Fruit fly (Drosophila melanogaster) whole organism, embryonic: ENCODE measurements around the gene iav.

ENCODE experiments used
- Asciz ChIP-seq: fragments of 200-800 bp; sonication (Bioruptor generic); optimal IDR thresholded peaks from 2 replicates; lab custom pipeline; 2017; ENCODE audit warnings: missing biosample characterization, mild to moderate bottlenecking, missing genetic modification characterization, missing genetic modification reagents
- Atf3 ChIP-seq: fragments of 200-800 bp; sonication (Bioruptor generic); optimal IDR thresholded peaks from 3 replicates; lab custom pipeline; 2016; ENCODE audit warnings: missing biosample characterization, missing genetic modification characterization
- B-H1 ChIP-seq: fragments of 200-800 bp; sonication (Bioruptor generic); IDR thresholded peaks from 3 replicates; pipeline ENCODE4 v1.3.6; 2022; ENCODE audit warnings: missing biosample characterization, missing genetic modification characterization
- CG10366 ChIP-seq: fragments of 200-800 bp; sonication (Bioruptor generic); IDR thresholded peaks from 2 replicates; pipeline ENCODE4 v1.3.6; 2022; ENCODE audit warnings: missing biosample characterization, missing genetic modification characterization
- CG11504 ChIP-seq: fragments of 200-800 bp; sonication (Bioruptor generic); optimal IDR thresholded peaks from 3 replicates; lab custom pipeline; 2019; ENCODE audit warnings: missing biosample characterization, mild to moderate bottlenecking, missing genetic modification characterization, moderate library complexity
- CG11560 ChIP-seq: fragments of 200-800 bp; sonication (Bioruptor generic); IDR thresholded peaks from 3 replicates; pipeline ENCODE4 v1.3.6; 2022; ENCODE audit warnings: missing biosample characterization, missing genetic modification characterization
- CG11696 ChIP-seq: fragments of 200-800 bp; sonication (Bioruptor generic); IDR thresholded peaks from 2 replicates; pipeline ENCODE4 v1.3.6; 2022; ENCODE audit warnings: missing biosample characterization, missing genetic modification characterization
- CG12391 ChIP-seq: fragments of 200-800 bp; sonication (Bioruptor generic); optimal IDR thresholded peaks from 3 replicates; lab custom pipeline; 2018; ENCODE audit warnings: missing biosample characterization, mild to moderate bottlenecking, missing genetic modification characterization, moderate library complexity
- CG12744 ChIP-seq: fragments of 200-800 bp; sonication (Bioruptor generic); optimal IDR thresholded peaks from 2 replicates; lab custom pipeline; 2016; ENCODE audit warnings: missing biosample characterization, missing genetic modification characterization
- CG14050 ChIP-seq: fragments of 200-800 bp; sonication (Bioruptor generic); IDR thresholded peaks from 3 replicates; pipeline ENCODE4 v1.3.6; 2022; ENCODE audit warnings: missing biosample characterization, missing genetic modification characterization
- CG15073 ChIP-seq: fragments of 200-800 bp; sonication (Bioruptor generic); optimal IDR thresholded peaks from 2 replicates; lab custom pipeline; 2016; ENCODE audit warnings: missing biosample characterization, missing genetic modification characterization
- CG17359 ChIP-seq: fragments of 200-800 bp; sonication (Bioruptor generic); optimal IDR thresholded peaks from 3 replicates; lab custom pipeline; 2018; ENCODE audit warnings: missing biosample characterization, mild to moderate bottlenecking, missing genetic modification characterization, moderate library complexity
- CG2678 ChIP-seq: fragments of 200-800 bp; sonication (Bioruptor generic); optimal IDR thresholded peaks from 3 replicates; lab custom pipeline; 2019; ENCODE audit warnings: missing biosample characterization, mild to moderate bottlenecking, missing genetic modification characterization, moderate library complexity
- CG2889 ChIP-seq: fragments of 200-800 bp; sonication (Bioruptor generic); IDR thresholded peaks from 3 replicates; pipeline ENCODE4 v1.3.6; 2022; ENCODE audit warnings: missing biosample characterization, missing genetic modification characterization
- CG3838 ChIP-seq: fragments of 200-800 bp; sonication (Bioruptor generic); optimal IDR thresholded peaks from 3 replicates; lab custom pipeline; 2016; ENCODE audit warnings: missing biosample characterization, missing genetic modification characterization
- CG3847 ChIP-seq: fragments of 200-800 bp; sonication (Bioruptor generic); IDR thresholded peaks from 2 replicates; pipeline ENCODE4 v1.3.6; 2022; ENCODE audit warnings: missing biosample characterization, missing genetic modification characterization
- CG6254 ChIP-seq: fragments of 200-800 bp; sonication (Bioruptor generic); optimal IDR thresholded peaks from 3 replicates; lab custom pipeline; 2017; ENCODE audit warnings: mild to moderate bottlenecking, missing biosample characterization, missing genetic modification reagents, missing genetic modification characterization
- CG6689 ChIP-seq: fragments of 200-800 bp; sonication (Bioruptor generic); IDR thresholded peaks from 2 replicates; pipeline ENCODE4 v1.3.6; 2022; ENCODE audit warnings: missing biosample characterization, missing genetic modification characterization
- CG8281 ChIP-seq: fragments of 200-800 bp; sonication (Bioruptor generic); optimal IDR thresholded peaks from 2 replicates; lab custom pipeline; 2018; ENCODE audit warnings: missing biosample characterization, mild to moderate bottlenecking, missing genetic modification characterization, moderate library complexity
- CG8924 ChIP-seq: fragments of 200-800 bp; optimal IDR thresholded peaks from 3 replicates; lab custom pipeline; 2019; ENCODE audit warnings: missing biosample characterization, mild to moderate bottlenecking, missing genetic modification characterization, moderate library complexity
- CkIIα-i1 ChIP-seq: fragments of 200-800 bp; sonication (Bioruptor generic); IDR thresholded peaks from 2 replicates; pipeline ENCODE4 v1.3.6; 2022; ENCODE audit warnings: missing biosample characterization, missing genetic modification characterization
- D ChIP-seq, 2 experiments: fragments of 200-800 bp in 1 of 2; fragments of >200 bp in 1 of 2; sonication (Bioruptor generic) in 1 of 2; optimal IDR thresholded peaks; 2 replicates in 1 of 2; 3 replicates in 1 of 2; lab custom pipeline; 2017; ENCODE audit warnings: mild to moderate bottlenecking in 1 of 2, missing biosample characterization in 1 of 2, missing genetic modification characterization in 1 of 2, missing genetic modification reagents in 1 of 2
- Drgx ChIP-seq: fragments of 200-800 bp; sonication (Bioruptor generic); IDR thresholded peaks from 2 replicates; pipeline ENCODE4 v1.3.6; 2022; ENCODE audit warnings: missing biosample characterization, missing genetic modification characterization
- Ets65A ChIP-seq: fragments of 200-800 bp; sonication (Bioruptor generic); peaks from one replicate; lab custom pipeline; 2016; ENCODE audit warnings: missing biosample characterization, missing genetic modification characterization
- H15 ChIP-seq: fragments of 200-800 bp; sonication (Bioruptor generic); IDR thresholded peaks from 3 replicates; pipeline ENCODE4 v1.3.6; 2022; ENCODE audit warnings: missing biosample characterization, missing genetic modification characterization
- HLH54F ChIP-seq: fragments of 200-800 bp; sonication (Bioruptor generic); optimal IDR thresholded peaks from 3 replicates; lab custom pipeline; 2016; ENCODE audit warnings: missing biosample characterization, missing genetic modification characterization
- Hr51 ChIP-seq, 2 experiments: fragments of 200-800 bp; sonication (Bioruptor generic); optimal IDR thresholded peaks; 2 replicates in 1 of 2; 3 replicates in 1 of 2; lab custom pipeline; 2016 to 2018; ENCODE audit warnings: missing biosample characterization in 2 of 2, missing genetic modification characterization in 2 of 2, mild to moderate bottlenecking in 1 of 2, moderate library complexity in 1 of 2
- Med ChIP-seq: fragments of 200-800 bp; sonication (Bioruptor generic); peaks from one replicate; lab custom pipeline; 2016; ENCODE audit warnings: missing biosample characterization, missing genetic modification characterization, mild to moderate bottlenecking, inconsistent platforms, moderate library complexity
- NfI ChIP-seq: fragments of 200-800 bp; sonication (Bioruptor generic); optimal IDR thresholded peaks from 3 replicates; lab custom pipeline; 2018; ENCODE audit warnings: missing biosample characterization, mild to moderate bottlenecking, missing genetic modification characterization, moderate library complexity
- Rx ChIP-seq: fragments of 200-800 bp; sonication (Bioruptor generic); IDR thresholded peaks from 2 replicates; pipeline ENCODE4 v1.3.6; 2022; ENCODE audit warnings: missing biosample characterization, missing genetic modification characterization
- Sox102F ChIP-seq: fragments of 200-800 bp; sonication (Bioruptor generic); optimal IDR thresholded peaks from 2 replicates; lab custom pipeline; 2018; ENCODE audit warnings: missing biosample characterization, mild to moderate bottlenecking, missing genetic modification characterization, moderate library complexity
- al ChIP-seq: fragments of 200-800 bp; sonication (Bioruptor generic); IDR thresholded peaks from 2 replicates; pipeline ENCODE4 v1.3.6; 2022; ENCODE audit warnings: missing biosample characterization, missing genetic modification characterization
- aop ChIP-seq: fragments of 200-800 bp; sonication (Bioruptor generic); IDR thresholded peaks from 2 replicates; pipeline ENCODE4 v1.3.6; 2022; ENCODE audit warnings: missing biosample characterization, missing genetic modification characterization
- bsh ChIP-seq, 2 experiments: fragments of 200-800 bp; sonication (Bioruptor generic); optimal IDR thresholded peaks; 2 replicates each; lab custom pipeline; 2017 to 2018; ENCODE audit warnings: mild to moderate bottlenecking in 2 of 2, missing biosample characterization in 2 of 2, missing genetic modification characterization in 2 of 2, moderate library complexity in 1 of 2
- crc ChIP-seq: fragments of 200-800 bp; sonication (Bioruptor generic); optimal IDR thresholded peaks from 2 replicates; lab custom pipeline; 2016; ENCODE audit warnings: missing biosample characterization, missing genetic modification characterization
- danr ChIP-seq: fragments of 200-800 bp; sonication (Bioruptor generic); IDR thresholded peaks from 2 replicates; pipeline ENCODE4 v1.3.6; 2022; ENCODE audit warnings: missing biosample characterization, missing genetic modification characterization
- esg ChIP-seq: fragments of 200-800 bp; sonication (Bioruptor generic); conservative IDR thresholded peaks from 2 replicates; pipeline ENCODE4 v1.3.6; 2022; ENCODE audit warnings: missing biosample characterization, missing genetic modification characterization
- ewg ChIP-seq: fragments of 200-800 bp; sonication (Bioruptor generic); optimal IDR thresholded peaks from 3 replicates; lab custom pipeline; 2017; ENCODE audit warnings: mild to moderate bottlenecking, missing biosample characterization, missing genetic modification reagents, missing genetic modification characterization
- lilli ChIP-seq: fragments of 200-800 bp; sonication (Bioruptor generic); optimal IDR thresholded peaks from 3 replicates; lab custom pipeline; 2016; ENCODE audit warnings: missing biosample characterization, missing genetic modification characterization
- lmd ChIP-seq: fragments of 200-800 bp; sonication (Bioruptor generic); IDR thresholded peaks from 2 replicates; pipeline ENCODE4 v1.3.6; 2022; ENCODE audit warnings: missing biosample characterization, missing genetic modification characterization
- lola ChIP-seq, 3 experiments: fragments of >200 bp in 2 of 3; fragments of 200-800 bp in 1 of 3; sonication (Bioruptor generic) in 1 of 3; optimal IDR thresholded peaks; 2 replicates each; lab custom pipeline; 2017 to 2019; ENCODE audit warnings: missing biosample characterization in 3 of 3, missing genetic modification characterization in 3 of 3, mild to moderate bottlenecking in 1 of 3, moderate library complexity in 1 of 3
- nmo ChIP-seq: fragments of 200-800 bp; sonication (Bioruptor generic); optimal IDR thresholded peaks from 2 replicates; lab custom pipeline; 2018; ENCODE audit warnings: missing biosample characterization, mild to moderate bottlenecking, missing genetic modification characterization, moderate library complexity
- row ChIP-seq: fragments of 200-800 bp; sonication (Bioruptor generic); IDR thresholded peaks from 3 replicates; pipeline ENCODE4 v1.3.6; 2022; ENCODE audit warnings: missing biosample characterization, missing genetic modification characterization
- salm ChIP-seq: fragments of 200-800 bp; sonication (Bioruptor generic); optimal IDR thresholded peaks from 2 replicates; lab custom pipeline; 2018; ENCODE audit warnings: missing biosample characterization, mild to moderate bottlenecking, missing genetic modification characterization
- seq ChIP-seq: fragments of 200-800 bp; sonication (Bioruptor generic); IDR thresholded peaks from 2 replicates; pipeline ENCODE4 v1.3.6; 2022; ENCODE audit warnings: missing biosample characterization, missing genetic modification characterization
- ssp ChIP-seq: fragments of 200-800 bp; sonication (Bioruptor generic); IDR thresholded peaks from 2 replicates; pipeline ENCODE4 v1.3.6; 2022; ENCODE audit warnings: missing biosample characterization, missing genetic modification characterization
- wek ChIP-seq: fragments of 200-800 bp; sonication (Bioruptor generic); optimal IDR thresholded peaks from 3 replicates; lab custom pipeline; 2018; ENCODE audit warnings: missing biosample characterization, mild to moderate bottlenecking, missing genetic modification characterization, moderate library complexity
- wor ChIP-seq: fragments of 200-800 bp; sonication (Bioruptor generic); IDR thresholded peaks from 2 replicates; pipeline ENCODE4 v1.3.6; 2022; ENCODE audit warnings: missing biosample characterization, missing genetic modification characterization
- zfh2 ChIP-seq: fragments of 200-800 bp; sonication (Bioruptor generic); optimal IDR thresholded peaks from 2 replicates; lab custom pipeline; 2016; ENCODE audit warnings: missing biosample characterization, missing genetic modification characterization

The iav gene

DNA sequence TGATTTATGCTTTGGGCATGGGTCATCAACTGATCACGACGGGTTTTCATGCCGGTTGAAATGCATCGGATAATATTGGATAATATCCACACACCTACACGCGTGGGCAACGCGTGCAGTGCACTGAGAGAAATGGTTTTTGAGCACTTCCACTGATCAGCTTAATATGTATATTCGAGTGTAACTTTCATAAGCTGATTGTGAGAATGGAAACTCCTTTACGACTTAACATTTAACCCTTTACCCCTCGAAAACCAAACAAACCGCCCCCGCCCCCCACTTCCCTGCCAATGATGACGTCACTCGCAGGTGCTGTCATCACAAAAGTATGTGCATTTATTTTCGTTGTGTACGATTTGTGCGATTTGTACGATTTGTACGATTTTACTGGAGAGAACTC, 19.0 kb upstream of the iav start (continued):
- TF ChIP-seq zfh2 (GFP tag; lab: Kevin White, UChicago): no peak
- no peak for TF ChIP-seq CG15073 (GFP tag; lab: Kevin White, UChicago)
- peak; percentile 4 for TF ChIP-seq Asciz (GFP tag; lab: Kevin White, UChicago)
- no peak for TF ChIP-seq crc (GFP tag; lab: Kevin White, UChicago)
- TF ChIP-seq Ets65A (GFP tag; lab: Kevin White, UChicago): peak; percentile 67
- TF ChIP-seq seq (GFP tag; lab: Robert Waterston, UW): peak; percentile 21; the same call in 1 of the 2 replicates
- 0 out of 2 replicates have a peak, but pooled peaks have one; percentile 29 for TF ChIP-seq CG3847 (GFP tag; lab: Robert Waterston, UW)
- 0 out of 2 replicates have a peak, but pooled peaks have one; percentile 12 for TF ChIP-seq ssp
- TF ChIP-seq B-H1: peak; percentile 13; the same call in 1 of the 3 replicates
- TF ChIP-seq CG2889 (GFP tag; lab: Robert Waterston, UW): no peak
- no peak for TF ChIP-seq CG12744
- TF ChIP-seq CG10366 (GFP tag; lab: Robert Waterston, UW): peak; percentile 43
- TF ChIP-seq H15 (GFP tag; lab: Robert Waterston, UW): no peak
- no peak for TF ChIP-seq al
- TF ChIP-seq HLH54F (GFP tag; lab: Kevin White, UChicago): no peak
- peak in 1 of 2 experiments; percentile 2 for TF ChIP-seq Hr51 (GFP tag; optimal IDR thresholded peaks at IDR 0.05; lab: Kevin White, UChicago)
- TF ChIP-seq row (GFP tag; lab: Robert Waterston, UW): peak; percentile 35; the same call in 1 of the 3 replicates
- TF ChIP-seq Sox102F (GFP tag; lab: Kevin White, UChicago): peak; percentile 43
- TF ChIP-seq wor (GFP tag; lab: Robert Waterston, UW): no peak
- TF ChIP-seq CG6689 (GFP tag; lab: Robert Waterston, UW): peak; percentile 28
- 0 out of 2 replicates have a peak, but pooled peaks have one; percentile 21 for TF ChIP-seq Drgx (GFP tag; lab: Robert Waterston, UW)
- peak; percentile 73 for TF ChIP-seq Med (GFP tag; lab: Kevin White, UChicago)
- peak; percentile 2 for TF ChIP-seq ewg
- peak in 1 of 2 experiments; percentile 26 for TF ChIP-seq bsh (GFP tag; optimal IDR thresholded peaks at IDR 0.05; lab: Kevin White, UChicago)
- no peak for TF ChIP-seq D (optimal IDR thresholded peaks at IDR 0.05; lab: Kevin White, UChicago)
- TF ChIP-seq D (GFP tag; optimal IDR thresholded peaks at IDR 0.05; lab: Kevin White, UChicago): peak; percentile 20
- TF ChIP-seq CG11504 (tag; lab: Kevin White, UChicago): peak; percentile 42
- peak; percentile 54 for TF ChIP-seq lmd (GFP tag; lab: Robert Waterston, UW)
- 0 out of 2 replicates have a peak, but pooled peaks have one; percentile 21 for TF ChIP-seq esg (GFP tag; lab: Robert Waterston, UW)
- peak; percentile 3 for TF ChIP-seq CG12391 (tag; lab: Kevin White, UChicago)
- no peak for TF ChIP-seq aop
- TF ChIP-seq CG14050 (GFP tag; lab: Robert Waterston, UW): peak; percentile 38; the same call in 2 of the 3 replicates
- TF ChIP-seq CG17359: peak; percentile 43

DNA sequence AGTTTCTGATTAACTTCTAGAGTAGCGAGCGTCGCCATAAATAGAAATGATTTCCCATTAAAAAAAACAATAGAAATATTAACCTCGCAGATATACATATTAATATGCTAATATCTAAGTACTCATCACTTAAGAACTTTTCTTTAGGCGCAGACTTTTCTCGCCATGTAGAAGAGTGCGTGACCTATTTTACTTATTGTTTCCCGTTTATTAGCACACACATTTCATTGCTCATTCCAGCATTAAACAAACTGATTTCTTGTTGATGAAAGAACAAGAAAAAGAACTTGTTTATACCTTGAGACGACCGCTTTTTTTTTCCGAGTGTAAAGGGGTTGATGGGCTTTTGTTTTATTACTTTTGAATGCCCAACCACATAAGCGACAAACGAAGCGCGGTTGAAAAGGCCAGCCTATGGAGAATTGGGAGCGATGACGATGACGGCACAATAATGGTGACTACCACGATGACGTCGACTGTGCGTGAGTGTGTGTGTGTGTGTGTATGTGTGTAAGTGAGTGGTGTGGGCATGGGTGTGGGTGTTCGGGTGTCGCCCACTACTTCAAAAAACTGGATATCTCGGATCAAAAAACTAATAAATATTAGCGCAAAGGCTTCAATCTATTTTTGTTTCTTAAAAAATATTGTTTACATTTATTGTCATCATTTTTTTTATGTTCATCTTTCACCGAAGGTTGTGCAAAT, 17.6 kb upstream of the iav start:
- TF ChIP-seq Atf3 (GFP tag; lab: Kevin White, UChicago) (peak; percentile 24), lilli (peak; percentile 31), CG3838 (GFP tag; lab: Kevin White, UChicago) (no peak), Rx (GFP tag; lab: Robert Waterston, UW) (no peak), nmo (GFP tag; lab: Kevin White, UChicago) (peak; percentile 38), row (GFP tag; lab: Robert Waterston, UW) (peak; percentile 37; the same call in 1 of the 3 replicates), wek (GFP tag; lab: Kevin White, UChicago) (no peak), CG11696 (GFP tag; lab: Robert Waterston, UW) (no peak), lola (GFP tag; optimal IDR thresholded peaks at IDR 0.05; lab: Kevin White, UChicago) (no peak), salm (tag; lab: Kevin White, UChicago) (no peak), CG11560 (tag; lab: Robert Waterston, UW) (no peak), esg (GFP tag; lab: Robert Waterston, UW) (no peak), CG8281 (tag; lab: Kevin White, UChicago) (no peak), CkIIα-i1 (GFP tag; lab: Robert Waterston, UW) (no peak), danr (no peak), ssp (no peak), NfI (peak; percentile 41), CG2678 (peak; percentile 48), CG8924 (tag; lab: Kevin White, UChicago) (peak; percentile 18), CG6254 (no peak)
